Fruit fly (Drosophila melanogaster): ENCODE results near the gene Irc.
A peak's percentile ranks its signal among the peaks of the same experiment; 100 is the strongest.

Irc gene

DNA sequence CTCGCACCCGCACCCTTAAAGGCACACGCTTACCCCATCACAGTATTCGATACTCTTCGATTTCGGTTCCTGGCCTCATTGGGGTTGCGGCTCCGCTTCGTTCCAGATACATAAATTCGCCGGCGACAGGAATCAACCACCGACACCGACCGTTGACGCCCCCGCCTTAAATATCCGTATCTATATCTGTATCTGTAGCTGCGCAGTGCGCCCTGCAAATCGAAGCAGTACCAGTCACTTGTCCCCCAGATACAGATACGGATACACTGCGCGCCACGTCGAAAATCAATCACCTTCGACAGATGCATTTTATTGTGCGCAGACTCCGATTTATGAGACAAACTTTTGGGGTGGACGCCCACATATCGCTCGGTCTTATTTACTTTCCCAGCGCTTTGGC, 30.1 kb upstream of the Irc start:
- TF ChIP-seq CG3919 (GFP tag; optimal IDR thresholded peaks at IDR 0.05) (no peak), CG8119 (GFP tag; IDR thresholded peaks at IDR 0.05) (no peak), Eip93F (GFP tag; optimal IDR thresholded peaks at IDR 0.05) (no peak)

dm6 chr3R:16974904-16975303, 27.8 kb upstream of the Irc start, which contains the start of gene VhaM9.7-d:
VhaM9.7-d (plus strand) TSS chr3R:16975204.
- no peak for TF ChIP-seq CG32006 (GFP tag; optimal IDR thresholded peaks at IDR 0.05)
- no peak for TF ChIP-seq CG6808 (GFP tag; optimal IDR thresholded peaks at IDR 0.05)
- no peak for TF ChIP-seq acj6 (GFP tag; optimal IDR thresholded peaks at IDR 0.05)
- TF ChIP-seq Met (GFP tag; optimal IDR thresholded peaks at IDR 0.05): no peak
- TF ChIP-seq CG16779 (tag; optimal IDR thresholded peaks at IDR 0.05): no peak
- no peak for TF ChIP-seq CG8632 (GFP tag; optimal IDR thresholded peaks at IDR 0.05)
- no peak for TF ChIP-seq CG10669 (GFP tag; optimal IDR thresholded peaks at IDR 0.05)
- TF ChIP-seq eg (GFP tag; IDR thresholded peaks at IDR 0.05): no peak
- no peak for TF ChIP-seq CG1621 (tag; optimal IDR thresholded peaks at IDR 0.05)
- TF ChIP-seq esn (GFP tag; optimal IDR thresholded peaks at IDR 0.05): no peak
- TF ChIP-seq salr (GFP tag; optimal IDR thresholded peaks at IDR 0.05): no peak
- TF ChIP-seq Eip75B (GFP tag; optimal IDR thresholded peaks at IDR 0.05): no peak

dm6 chr3R:16977745-16978305, 24.9 kb upstream of the Irc start, which contains the start of gene Actn3:
Actn3 (minus strand) TSS chr3R:16977795.
- TF ChIP-seq dsx (GFP tag; optimal IDR thresholded peaks at IDR 0.05; ENCODE audit: poor library complexity, severe bottlenecking) (no peak), CG3032 (tag; optimal IDR thresholded peaks at IDR 0.05) (no peak)

- no peak for TF ChIP-seq CG32006 (GFP tag; optimal IDR thresholded peaks at IDR 0.05)
- TF ChIP-seq svp (GFP tag): peak; percentile 59
- TF ChIP-seq fkh (GFP tag; optimal IDR thresholded peaks at IDR 0.05): peak; percentile 66
Measured at dm6 chr3R:16980958-16981623, 21.6 kb upstream of the Irc start.

DNA sequence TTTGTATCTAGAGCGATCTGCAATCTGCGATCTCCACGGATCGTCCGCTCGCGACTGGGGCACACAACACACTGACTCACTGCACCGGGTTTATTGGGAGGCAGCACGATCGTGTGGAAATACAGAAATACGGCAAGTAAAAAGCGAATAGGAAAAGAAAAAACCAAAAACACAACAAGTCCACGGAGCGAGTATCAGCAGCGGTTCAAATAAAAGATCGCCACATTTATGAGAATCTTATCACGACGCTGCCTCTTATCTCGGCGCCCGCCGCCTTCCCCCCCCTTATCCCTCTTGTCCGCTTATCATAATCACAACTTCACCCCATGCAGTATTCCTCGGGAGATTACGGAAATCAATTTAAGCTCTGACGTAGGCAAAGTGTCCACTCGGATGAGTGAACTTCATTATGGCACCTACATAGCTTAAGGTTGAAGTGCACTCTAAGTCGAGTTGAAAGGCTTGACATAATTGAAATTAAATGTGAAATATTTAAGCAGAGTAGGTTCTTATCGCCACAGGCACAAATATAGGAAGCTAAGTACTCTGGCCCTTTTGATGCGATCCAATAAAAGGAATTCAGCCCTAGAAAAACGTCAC, 20.5 kb upstream of the Irc start, which contains the start of gene AhcyL2:
Gene AhcyL2, minus strand, starts transcription at position 51 of the 600 bp plus-strand sequence.
- TF ChIP-seq CG3032 (tag; optimal IDR thresholded peaks at IDR 0.05): no peak
- TF ChIP-seq Sox14 (GFP tag; optimal IDR thresholded peaks at IDR 0.05): no peak
- no peak for TF ChIP-seq CG34406 (GFP tag; optimal IDR thresholded peaks at IDR 0.05)
- TF ChIP-seq pdm3 (GFP tag; optimal IDR thresholded peaks at IDR 0.05): no peak
- no peak for TF ChIP-seq Blimp-1 (GFP tag; optimal IDR thresholded peaks at IDR 0.05)
- TF ChIP-seq CG4318 (GFP tag; optimal IDR thresholded peaks at IDR 0.05): no peak
- peak; percentile 100 for TF ChIP-seq svp (GFP tag)
- TF ChIP-seq eg (GFP tag; IDR thresholded peaks at IDR 0.05): no peak
- TF ChIP-seq CG16779 (tag; optimal IDR thresholded peaks at IDR 0.05): no peak
- no peak for TF ChIP-seq CG9139 (GFP tag; optimal IDR thresholded peaks at IDR 0.05)
- no peak for TF ChIP-seq acj6 (GFP tag; optimal IDR thresholded peaks at IDR 0.05)
- TF ChIP-seq achi (GFP tag; optimal IDR thresholded peaks at IDR 0.05): no peak
- no peak for TF ChIP-seq CG10669 (GFP tag; optimal IDR thresholded peaks at IDR 0.05)
- peak; percentile 28; the same call in 1 of the 2 replicates for TF ChIP-seq CG15336 (GFP tag; IDR thresholded peaks at IDR 0.05)
- TF ChIP-seq CG1621 (tag; optimal IDR thresholded peaks at IDR 0.05): no peak
- no peak for TF ChIP-seq CG6808 (GFP tag; optimal IDR thresholded peaks at IDR 0.05)
- no peak for TF ChIP-seq CG10631 (GFP tag; optimal IDR thresholded peaks at IDR 0.05)
- TF ChIP-seq CG32006 (GFP tag; optimal IDR thresholded peaks at IDR 0.05): no peak
- peak; percentile 1 for TF ChIP-seq CG6854 (GFP tag; optimal IDR thresholded peaks at IDR 0.05)
- no peak; the same call in 2 of the 3 replicates for TF ChIP-seq CG6163 (GFP tag; IDR thresholded peaks at IDR 0.05)
- no peak for TF ChIP-seq CG31627 (GFP tag; optimal IDR thresholded peaks at IDR 0.05)
- no peak for TF ChIP-seq Gug (GFP tag; IDR thresholded peaks at IDR 0.05)
- TF ChIP-seq Lpt (GFP tag; optimal IDR thresholded peaks at IDR 0.05): peak; percentile 2
- TF ChIP-seq net (GFP tag; optimal IDR thresholded peaks at IDR 0.05): no peak
- no peak for TF ChIP-seq CG3919 (GFP tag; optimal IDR thresholded peaks at IDR 0.05)
- TF ChIP-seq Sox102F (GFP tag; optimal IDR thresholded peaks at IDR 0.05): no peak
- TF ChIP-seq Eip78C (GFP tag): peak; percentile 72
- TF ChIP-seq fkh (GFP tag; optimal IDR thresholded peaks at IDR 0.05): peak; percentile 14
- no peak for TF ChIP-seq Hr39 (GFP tag; optimal IDR thresholded peaks at IDR 0.05)
- TF ChIP-seq fd85E (GFP tag; optimal IDR thresholded peaks at IDR 0.05): no peak
- no peak for TF ChIP-seq Sox15 (GFP tag; optimal IDR thresholded peaks at IDR 0.05)
- no peak for TF ChIP-seq Met (GFP tag; optimal IDR thresholded peaks at IDR 0.05)
- no peak for TF ChIP-seq CG8632 (GFP tag; optimal IDR thresholded peaks at IDR 0.05)
- TF ChIP-seq Hr4 (GFP tag; optimal IDR thresholded peaks at IDR 0.05): no peak
- TF ChIP-seq esn (GFP tag; optimal IDR thresholded peaks at IDR 0.05): no peak
